Worm (Caenorhabditis elegans): Measurements from ENCODE around the gene nhr-31.

DNA sequence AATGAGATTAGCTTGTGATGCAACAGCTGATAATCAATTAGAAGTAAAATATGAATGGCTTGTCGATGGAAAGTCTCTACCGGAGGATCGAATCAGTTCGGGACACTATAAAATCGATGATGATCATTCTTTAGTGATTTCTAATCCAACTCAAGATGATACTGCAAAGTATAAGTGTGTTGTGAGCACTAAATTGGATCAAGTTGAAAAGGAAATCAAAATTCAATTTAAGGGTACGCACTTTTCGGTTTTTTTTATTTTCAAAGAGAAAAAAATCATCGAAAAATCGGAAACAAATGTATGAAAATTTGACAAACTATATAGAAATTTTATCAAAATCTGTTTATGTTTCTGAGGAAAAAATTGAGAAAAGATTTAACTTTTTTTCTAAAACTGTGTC is 47.2 kb upstream of the nhr-31 start:
- TF ChIP-seq pes-1 (GFP tag; IDR thresholded peaks at IDR 0.05) (no peak), ets-7 (tag; optimal IDR thresholded peaks at IDR 0.05) (no peak), ama-1 (optimal IDR thresholded peaks at IDR 0.05) (no peak), hnd-1 (tag; optimal IDR thresholded peaks at IDR 0.05) (no peak), aly-1 (tag; optimal IDR thresholded peaks at IDR 0.05) (no peak), hmbx-1 (tag; optimal IDR thresholded peaks at IDR 0.05) (no peak), sea-1 (GFP tag; conservative IDR thresholded peaks at IDR 0.05) (no peak), ceh-36 (tag; optimal IDR thresholded peaks at IDR 0.05) (no peak), flt-1 (GFP tag; IDR thresholded peaks at IDR 0.05) (no peak), ceh-13 (GFP tag; optimal IDR thresholded peaks at IDR 0.05) (no peak), scrt-1 (GFP tag; IDR thresholded peaks at IDR 0.05) (no peak), F13C5.2 (tag; optimal IDR thresholded peaks at IDR 0.05) (no peak)
